Worm (Caenorhabditis elegans) whole organism, mixed stage, embryonic: ENCODE data around the gene rpy-1.

Experiments used
- blmp-1 ChIP-seq: fragments of 150-350 bp; optimal IDR thresholded peaks from 2 replicates; lab custom pipeline; 2014; ENCODE audit warnings: missing biosample characterization, missing genetic modification characterization
- ceh-43 ChIP-seq: fragments of 200-800 bp; sonication (Bioruptor generic); optimal IDR thresholded peaks from 2 replicates; lab custom pipeline; 2018; ENCODE audit warnings: mild to moderate bottlenecking, missing genetic modification characterization, moderate library complexity, missing compliant biosample characterization
- ceh-83 ChIP-seq: fragments of 200-800 bp; sonication (Bioruptor generic); optimal IDR thresholded peaks from 2 replicates; lab custom pipeline; 2018; ENCODE audit warnings: mild to moderate bottlenecking, missing genetic modification characterization, missing compliant biosample characterization
- drap-1 ChIP-seq: fragments of 200-800 bp; sonication (Bioruptor generic); optimal IDR thresholded peaks from 3 replicates; lab custom pipeline; 2018; ENCODE audit warnings: mild to moderate bottlenecking, missing genetic modification characterization, missing compliant biosample characterization
- elt-1 ChIP-seq: sonication (generic microtip); optimal IDR thresholded peaks from 2 replicates; lab custom pipeline; 2017; ENCODE audit warnings: missing genetic modification characterization, mild to moderate bottlenecking, missing compliant biosample characterization, antibody characterized with exemption, moderate library complexity, borderline replicate concordance; ENCODE audit not compliant: insufficient read depth
- elt-3 ChIP-seq: fragments of 150-350 bp; optimal IDR thresholded peaks from 2 replicates; lab custom pipeline; 2014; ENCODE audit warnings: missing biosample characterization, missing genetic modification characterization
- flh-1 ChIP-seq: fragments of 200-800 bp; sonication (Bioruptor generic); optimal IDR thresholded peaks from 2 replicates; lab custom pipeline; 2018; ENCODE audit warnings: mild to moderate bottlenecking, missing genetic modification characterization, moderate library complexity, missing compliant biosample characterization
- lin-32 ChIP-seq: fragments of 200-800 bp; sonication (Bioruptor generic); optimal IDR thresholded peaks from 2 replicates; lab custom pipeline; 2018; ENCODE audit warnings: mild to moderate bottlenecking, missing genetic modification characterization, missing compliant biosample characterization
- mep-1 ChIP-seq: fragments of 150-350 bp; optimal IDR thresholded peaks from 2 replicates; lab custom pipeline; 2017; ENCODE audit warnings: missing biosample characterization, missing genetic modification reagents, missing genetic modification characterization, inconsistent platforms
- mls-2 ChIP-seq: sonication (generic microtip); optimal IDR thresholded peaks from 2 replicates; lab custom pipeline; 2016; ENCODE audit warnings: mild to moderate bottlenecking, missing genetic modification characterization, moderate library complexity, missing compliant biosample characterization
- pha-4 ChIP-seq: fragments of 150-350 bp; optimal IDR thresholded peaks from 2 replicates; lab custom pipeline; 2018; ENCODE audit warnings: missing biosample characterization, missing genetic modification reagents, missing genetic modification characterization
- snpc-4 ChIP-seq: fragments of 150-350 bp; optimal IDR thresholded peaks from 2 replicates; lab custom pipeline; 2014; ENCODE audit warnings: missing biosample characterization, missing genetic modification characterization
- unc-39 ChIP-seq: fragments of 150-350 bp; optimal IDR thresholded peaks from 2 replicates; lab custom pipeline; 2014; ENCODE audit warnings: missing biosample characterization, missing genetic modification characterization
- zip-8 ChIP-seq: fragments of 150-350 bp; optimal IDR thresholded peaks from 2 replicates; lab custom pipeline; 2014; ENCODE audit warnings: missing biosample characterization, missing genetic modification characterization

rpy-1 gene

DNA sequence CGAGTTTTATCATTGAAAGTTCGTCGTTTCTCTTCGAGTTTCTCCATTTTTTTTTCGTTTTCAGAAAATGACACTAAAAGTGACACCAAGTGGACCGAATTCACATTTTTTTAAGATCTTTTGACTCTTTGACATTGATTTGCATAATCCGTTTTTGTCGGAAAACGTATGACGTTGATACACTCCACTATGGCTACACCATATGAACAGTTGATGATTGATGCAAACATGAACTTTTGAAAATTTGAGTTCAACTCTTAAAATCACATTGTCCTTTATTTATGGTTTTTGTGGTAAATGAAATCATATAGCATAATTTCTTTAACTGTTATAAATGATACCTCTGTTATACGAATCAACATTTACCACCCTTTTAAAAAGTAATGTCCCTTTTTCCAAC, 46.7 kb downstream of the rpy-1 start, which contains the start of gene T19D12.10:
Gene T19D12.10 (minus strand): TSS at position 101 of the 400 bp plus-strand sequence.
- TF ChIP-seq snpc-4 (tag; lab: Kevin White, UChicago) (no peak), unc-39 (no peak), flh-1 (no peak), lin-32 (no peak), ceh-43 (GFP tag; lab: Kevin White, UChicago) (no peak), zip-8 (tag; lab: Kevin White, UChicago) (no peak), mep-1 (no peak), elt-1 (no peak)

DNA sequence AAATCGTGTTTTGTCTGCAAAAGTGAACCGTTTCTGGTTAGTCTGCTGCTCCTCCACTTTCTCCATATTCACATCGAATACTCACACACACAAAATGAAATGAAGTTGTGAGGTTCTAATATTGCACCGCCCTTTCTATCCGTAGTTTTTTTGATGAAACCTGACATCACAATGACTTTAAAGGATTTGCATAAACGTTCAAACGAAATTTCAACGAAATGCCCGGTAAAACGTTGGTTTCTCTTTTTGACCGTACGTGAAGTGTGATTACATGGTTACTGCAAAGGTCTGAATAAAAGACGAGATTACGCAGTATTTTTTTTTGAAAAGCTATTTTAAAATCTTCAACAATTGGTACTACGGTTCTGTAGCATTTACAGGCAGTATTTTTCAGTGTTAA, 51.2 kb downstream of the rpy-1 start, which contains the start of gene T19D12.9:
Gene T19D12.9 (minus strand): TSS at position 101 of the 400 bp plus-strand sequence.
- no peak for TF ChIP-seq ceh-83 (GFP tag; lab: Kevin White, UChicago)
- no peak for TF ChIP-seq drap-1 (GFP tag; lab: Kevin White, UChicago)
- TF ChIP-seq pha-4 (tag; lab: Kevin White, UChicago), result no peak
- no peak for TF ChIP-seq mep-1
- TF ChIP-seq blmp-1 (tag; lab: Kevin White, UChicago), result no peak
- TF ChIP-seq mls-2, result no peak
- no peak for TF ChIP-seq elt-3 (tag; lab: Kevin White, UChicago)
